Fruit fly (Drosophila melanogaster): ENCODE results near the gene mus201.

mus201 gene

dm6 chr2L:8419382-8419940 is 18.5 kb upstream of the mus201 start:
- TF ChIP-seq CG4496 (GFP tag; IDR thresholded peaks at IDR 0.05): peak; percentile 43; the same call in 1 of the 3 replicates
- no peak for TF ChIP-seq CG10348 (GFP tag; IDR thresholded peaks at IDR 0.05)
- peak; percentile 58 for TF ChIP-seq gl (tag; optimal IDR thresholded peaks at IDR 0.05)
- TF ChIP-seq EcR (GFP tag; optimal IDR thresholded peaks at IDR 0.05): peak; percentile 94
- TF ChIP-seq CG13204 (GFP tag; optimal IDR thresholded peaks at IDR 0.05): peak; percentile 75
- no peak for TF ChIP-seq fd96Ca (GFP tag; IDR thresholded peaks at IDR 0.05)
- no peak for TF ChIP-seq CG8159 (tag; optimal IDR thresholded peaks at IDR 0.05)
- no peak for TF ChIP-seq rn (GFP tag; IDR thresholded peaks at IDR 0.05)
- no peak for TF ChIP-seq CG17806 (tag; optimal IDR thresholded peaks at IDR 0.05)
- peak; percentile 28 for TF ChIP-seq CG15710 (tag; optimal IDR thresholded peaks at IDR 0.05)
- TF ChIP-seq CG14655 (GFP tag; optimal IDR thresholded peaks at IDR 0.05): peak; percentile 1
- TF ChIP-seq CG12605 (GFP tag; IDR thresholded peaks at IDR 0.05): 0 out of 2 replicates have a peak, but pooled peaks have one; percentile 18

- TF ChIP-seq CG8159 (tag; optimal IDR thresholded peaks at IDR 0.05): peak; percentile 38
- peak; percentile 69 for TF ChIP-seq gl (tag; optimal IDR thresholded peaks at IDR 0.05)
- TF ChIP-seq CG14655 (GFP tag; optimal IDR thresholded peaks at IDR 0.05): peak; percentile 22
- TF ChIP-seq CG34367 (tag; optimal IDR thresholded peaks at IDR 0.05): peak; percentile 43
- peak; percentile 11 for TF ChIP-seq CG15710 (tag; optimal IDR thresholded peaks at IDR 0.05)
- no peak for TF ChIP-seq CG9948 (tag; optimal IDR thresholded peaks at IDR 0.05)
- peak; percentile 36; the same call in 1 of the 2 replicates for TF ChIP-seq CG12605 (GFP tag; IDR thresholded peaks at IDR 0.05)
- no peak for TF ChIP-seq D1 (tag; optimal IDR thresholded peaks at IDR 0.05)
- no peak for TF ChIP-seq CG32121 (GFP tag; IDR thresholded peaks at IDR 0.05)
- peak; percentile 31 for TF ChIP-seq EcR (GFP tag; optimal IDR thresholded peaks at IDR 0.05)
- no peak for TF ChIP-seq Snoo (tag; optimal IDR thresholded peaks at IDR 0.05)
- TF ChIP-seq CG4496 (GFP tag; IDR thresholded peaks at IDR 0.05): peak; percentile 57; the same call in 1 of the 3 replicates
- peak; percentile 47 for TF ChIP-seq Pif1A (GFP tag; optimal IDR thresholded peaks at IDR 0.05)
- TF ChIP-seq CG10348 (GFP tag; IDR thresholded peaks at IDR 0.05): no peak
- TF ChIP-seq Ets98B (GFP tag; IDR thresholded peaks at IDR 0.05): no peak
- TF ChIP-seq CG17806 (tag; optimal IDR thresholded peaks at IDR 0.05): peak; percentile 24
- TF ChIP-seq CG8301 (tag; optimal IDR thresholded peaks at IDR 0.05): peak; percentile 7
- TF ChIP-seq rn (GFP tag; IDR thresholded peaks at IDR 0.05): no peak
- peak; percentile 66 for TF ChIP-seq CG13204 (GFP tag; optimal IDR thresholded peaks at IDR 0.05)
- no peak for TF ChIP-seq fd96Ca (GFP tag; IDR thresholded peaks at IDR 0.05)
- TF ChIP-seq Pif1B (GFP tag; optimal IDR thresholded peaks at IDR 0.05): peak; percentile 6
These were observed 17.6 kb upstream of the mus201 start for dm6 chr2L:8420259-8420930.

dm6 chr2L:8421717-8422116 is 16.3 kb upstream of the mus201 start:
- TF ChIP-seq CG10348 (GFP tag; IDR thresholded peaks at IDR 0.05) (no peak), Pif1A (GFP tag; optimal IDR thresholded peaks at IDR 0.05) (no peak), CG32121 (GFP tag; IDR thresholded peaks at IDR 0.05) (no peak), EcR (GFP tag; optimal IDR thresholded peaks at IDR 0.05) (no peak), CG12605 (GFP tag; IDR thresholded peaks at IDR 0.05) (no peak), Snoo (tag; optimal IDR thresholded peaks at IDR 0.05) (no peak)

- TF ChIP-seq CG14655 (GFP tag; optimal IDR thresholded peaks at IDR 0.05) (no peak), EcR (GFP tag; optimal IDR thresholded peaks at IDR 0.05) (no peak), CG8159 (tag; optimal IDR thresholded peaks at IDR 0.05) (no peak), CG9948 (tag; optimal IDR thresholded peaks at IDR 0.05) (no peak), fd96Ca (GFP tag; IDR thresholded peaks at IDR 0.05) (no peak; the same call in 2 of the 3 replicates), CG32121 (GFP tag; IDR thresholded peaks at IDR 0.05) (no peak), CG10348 (GFP tag; IDR thresholded peaks at IDR 0.05) (no peak), CG4496 (GFP tag; IDR thresholded peaks at IDR 0.05) (no peak), Snoo (tag; optimal IDR thresholded peaks at IDR 0.05) (no peak), CG34367 (tag; optimal IDR thresholded peaks at IDR 0.05) (no peak), CG15710 (tag; optimal IDR thresholded peaks at IDR 0.05) (no peak), Ets98B (GFP tag; IDR thresholded peaks at IDR 0.05) (no peak), gl (tag; optimal IDR thresholded peaks at IDR 0.05) (no peak), Pif1A (GFP tag; optimal IDR thresholded peaks at IDR 0.05) (no peak), Pif1B (GFP tag; optimal IDR thresholded peaks at IDR 0.05) (no peak), CG8301 (tag; optimal IDR thresholded peaks at IDR 0.05) (no peak)
These were observed 14.9 kb upstream of the mus201 start for dm6 chr2L:8423047-8423446.

- TF ChIP-seq CG12605 (GFP tag; IDR thresholded peaks at IDR 0.05) (no peak), Pif1B (GFP tag; optimal IDR thresholded peaks at IDR 0.05) (peak; percentile 24), Ets98B (GFP tag; IDR thresholded peaks at IDR 0.05) (no peak), CG10348 (GFP tag; IDR thresholded peaks at IDR 0.05) (no peak), CG15710 (tag; optimal IDR thresholded peaks at IDR 0.05) (peak; percentile 4), CG17806 (tag; optimal IDR thresholded peaks at IDR 0.05) (no peak), CG8159 (tag; optimal IDR thresholded peaks at IDR 0.05) (peak; percentile 30), Pif1A (GFP tag; optimal IDR thresholded peaks at IDR 0.05) (peak; percentile 16)
These were observed 14.4 kb upstream of the mus201 start for dm6 chr2L:8423460-8424089.

- TF ChIP-seq gl (tag; optimal IDR thresholded peaks at IDR 0.05): peak; percentile 42
- no peak for TF ChIP-seq rn (GFP tag; IDR thresholded peaks at IDR 0.05)
- TF ChIP-seq EcR (GFP tag; optimal IDR thresholded peaks at IDR 0.05): peak; percentile 78
- TF ChIP-seq CG13204 (GFP tag; optimal IDR thresholded peaks at IDR 0.05): peak; percentile 37
- no peak for TF ChIP-seq Ets98B (GFP tag; IDR thresholded peaks at IDR 0.05)
- no peak for TF ChIP-seq CG4496 (GFP tag; IDR thresholded peaks at IDR 0.05)
- no peak for TF ChIP-seq CG10348 (GFP tag; IDR thresholded peaks at IDR 0.05)
- TF ChIP-seq CG17806 (tag; optimal IDR thresholded peaks at IDR 0.05): no peak
These were observed 13.9 kb upstream of the mus201 start for dm6 chr2L:8424090-8424470.

Data from whole organism, pupa.